Fruit fly (Drosophila melanogaster) whole organism, pupa: Measurements from ENCODE around the gene Idh3b.
A peak's percentile ranks its signal among the peaks of the same experiment; 100 is the strongest.

Experiments used
- CG10348 ChIP-seq: fragments of 200-800 bp; sonication (Bioruptor generic); IDR thresholded peaks from 2 replicates; pipeline ENCODE4 v1.3.6; 2022; ENCODE audit warnings: missing biosample characterization, missing genetic modification characterization
- CG12605 ChIP-seq: fragments of 200-800 bp; sonication (Bioruptor generic); IDR thresholded peaks from 2 replicates; pipeline ENCODE4 v1.3.6; 2022; ENCODE audit warnings: missing biosample characterization, missing genetic modification characterization
- CG13204 ChIP-seq: fragments of 200-800 bp; sonication (Bioruptor generic); optimal IDR thresholded peaks from 2 replicates; lab custom pipeline; 2018; ENCODE audit warnings: missing biosample characterization, mild to moderate bottlenecking, missing genetic modification characterization, moderate library complexity
- CG14655 ChIP-seq: fragments of 200-800 bp; sonication (Bioruptor generic); optimal IDR thresholded peaks from 3 replicates; lab custom pipeline; 2017; ENCODE audit warnings: mild to moderate bottlenecking, missing biosample characterization, missing genetic modification reagents, missing genetic modification characterization
- CG15710 ChIP-seq: fragments of 200-800 bp; sonication (Bioruptor generic); optimal IDR thresholded peaks from 2 replicates; lab custom pipeline; 2018; ENCODE audit warnings: missing biosample characterization, mild to moderate bottlenecking, missing genetic modification characterization, moderate library complexity
- CG17806 ChIP-seq: fragments of 200-800 bp; sonication (Bioruptor generic); optimal IDR thresholded peaks from 2 replicates; lab custom pipeline; 2018; ENCODE audit warnings: missing biosample characterization, mild to moderate bottlenecking, missing genetic modification characterization, moderate library complexity
- CG32121 ChIP-seq: fragments of 200-800 bp; sonication (Bioruptor generic); IDR thresholded peaks from 2 replicates; pipeline ENCODE4 v1.3.6; 2022; ENCODE audit warnings: missing biosample characterization, missing genetic modification characterization
- CG34367 ChIP-seq: fragments of 200-800 bp; sonication (Bioruptor generic); optimal IDR thresholded peaks from 2 replicates; lab custom pipeline; 2018; ENCODE audit warnings: missing biosample characterization, mild to moderate bottlenecking, missing genetic modification characterization
- CG4496 ChIP-seq: fragments of 200-800 bp; sonication (Bioruptor generic); IDR thresholded peaks from 3 replicates; pipeline ENCODE4 v1.3.6; 2022; ENCODE audit warnings: missing biosample characterization, missing genetic modification characterization
- CG8159 ChIP-seq: fragments of 200-800 bp; sonication (Bioruptor generic); optimal IDR thresholded peaks from 3 replicates; lab custom pipeline; 2018; ENCODE audit warnings: missing biosample characterization, mild to moderate bottlenecking, missing genetic modification characterization, moderate library complexity
- CG8301 ChIP-seq: fragments of 200-800 bp; sonication (Bioruptor generic); optimal IDR thresholded peaks from 2 replicates; lab custom pipeline; 2018; ENCODE audit warnings: missing biosample characterization, mild to moderate bottlenecking, missing genetic modification characterization
- CG9948 ChIP-seq: fragments of 200-800 bp; sonication (Bioruptor generic); optimal IDR thresholded peaks from 2 replicates; lab custom pipeline; 2018; ENCODE audit warnings: missing biosample characterization, mild to moderate bottlenecking, missing genetic modification characterization, moderate library complexity
- D1 ChIP-seq: fragments of 200-800 bp; sonication (Bioruptor generic); optimal IDR thresholded peaks from 2 replicates; lab custom pipeline; 2018; ENCODE audit warnings: missing biosample characterization, mild to moderate bottlenecking, missing genetic modification characterization, moderate library complexity
- EcR ChIP-seq: fragments of 200-800 bp; sonication (Bioruptor generic); optimal IDR thresholded peaks from 3 replicates; lab custom pipeline; 2019; ENCODE audit warnings: missing biosample characterization, missing genetic modification characterization, mild to moderate bottlenecking, moderate library complexity, missing genetic modification reagents
- Ets98B ChIP-seq: fragments of 200-800 bp; sonication (Bioruptor generic); IDR thresholded peaks from 2 replicates; pipeline ENCODE4 v1.3.6; 2022; ENCODE audit warnings: missing biosample characterization, missing genetic modification characterization
- Pif1A ChIP-seq: fragments of 200-800 bp; sonication (Bioruptor generic); optimal IDR thresholded peaks from 3 replicates; lab custom pipeline; 2016; ENCODE audit warnings: missing biosample characterization, missing genetic modification characterization
- Pif1B ChIP-seq: fragments of 200-800 bp; sonication (Bioruptor generic); optimal IDR thresholded peaks from 3 replicates; lab custom pipeline; 2016; ENCODE audit warnings: missing biosample characterization, missing genetic modification characterization
- Snoo ChIP-seq: fragments of 200-800 bp; sonication (Bioruptor generic); optimal IDR thresholded peaks from 3 replicates; lab custom pipeline; 2017; ENCODE audit warnings: missing biosample characterization, mild to moderate bottlenecking, missing genetic modification characterization, inconsistent platforms
- fd96Ca ChIP-seq: fragments of 200-800 bp; sonication (Bioruptor generic); IDR thresholded peaks from 3 replicates; pipeline ENCODE4 v1.3.6; 2022; ENCODE audit warnings: missing biosample characterization, missing genetic modification characterization
- gl ChIP-seq: fragments of 200-800 bp; sonication (Bioruptor generic); optimal IDR thresholded peaks from 2 replicates; lab custom pipeline; 2018; ENCODE audit warnings: missing biosample characterization, mild to moderate bottlenecking, missing genetic modification characterization
- rn ChIP-seq: fragments of 200-800 bp; sonication (Bioruptor generic); IDR thresholded peaks from 2 replicates; pipeline ENCODE4 v1.3.6; 2022; ENCODE audit warnings: missing biosample characterization, missing genetic modification characterization

The Idh3b gene

DNA sequence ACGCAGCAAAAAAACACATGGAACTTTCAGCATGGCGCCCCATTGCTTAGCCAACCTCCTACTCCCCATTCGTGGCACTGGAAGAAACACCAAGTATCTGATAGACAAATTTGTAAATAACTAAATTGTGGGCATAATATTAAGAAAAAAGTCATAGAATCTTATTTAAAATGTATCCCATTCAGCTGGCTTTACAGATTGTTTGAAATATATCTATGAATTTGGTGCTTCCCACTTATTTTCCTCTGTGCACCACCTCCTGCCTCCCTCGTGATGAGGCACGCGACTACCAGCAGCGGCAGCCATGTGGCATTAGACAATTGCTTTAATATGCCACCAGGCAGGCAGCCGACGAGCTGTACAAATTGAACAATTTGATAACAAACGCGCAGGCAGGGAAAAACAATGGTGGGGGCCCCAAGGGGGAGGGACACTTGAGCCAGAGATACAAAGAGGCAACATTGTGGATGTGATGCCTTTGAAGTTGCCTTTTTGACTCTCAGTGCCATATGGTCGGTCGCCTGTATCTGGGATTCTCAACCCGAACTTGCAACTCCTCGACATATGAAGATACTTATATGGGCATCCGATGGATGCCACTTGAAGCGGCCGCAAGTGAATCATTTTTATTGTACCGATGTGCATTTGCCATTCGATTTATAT, 30.1 kb upstream of the Idh3b start:
- TF ChIP-seq CG8159 (peak; percentile 59), EcR (GFP tag; lab: Kevin White, UChicago) (no peak), rn (GFP tag; lab: Robert Waterston, UW) (no peak), Snoo (tag; lab: Kevin White, UChicago) (no peak), CG9948 (peak; percentile 34), CG4496 (GFP tag; lab: Robert Waterston, UW) (no peak), fd96Ca (GFP tag; lab: Robert Waterston, UW) (peak; percentile 77), CG14655 (GFP tag; lab: Kevin White, UChicago) (peak; percentile 80), gl (tag; lab: Kevin White, UChicago) (no peak), D1 (tag; lab: Kevin White, UChicago) (no peak), CG13204 (GFP tag; lab: Kevin White, UChicago) (no peak), Pif1B (GFP tag; lab: Kevin White, UChicago) (peak; percentile 15), Pif1A (GFP tag; lab: Kevin White, UChicago) (peak; percentile 64), CG32121 (GFP tag; lab: Robert Waterston, UW) (peak; percentile 80), CG17806 (tag; lab: Kevin White, UChicago) (peak; percentile 54), CG8301 (tag; lab: Kevin White, UChicago) (peak; percentile 75), CG15710 (tag; lab: Kevin White, UChicago) (peak; percentile 50), CG10348 (GFP tag; lab: Robert Waterston, UW) (0 out of 2 replicates have a peak, but pooled peaks have one; percentile 40), CG34367 (peak; percentile 34), CG12605 (GFP tag; lab: Robert Waterston, UW) (peak; percentile 66), Ets98B (GFP tag; lab: Robert Waterston, UW) (peak; percentile 83)
- TF ChIP-seq, all 21 proteins: peak for 14

DNA sequence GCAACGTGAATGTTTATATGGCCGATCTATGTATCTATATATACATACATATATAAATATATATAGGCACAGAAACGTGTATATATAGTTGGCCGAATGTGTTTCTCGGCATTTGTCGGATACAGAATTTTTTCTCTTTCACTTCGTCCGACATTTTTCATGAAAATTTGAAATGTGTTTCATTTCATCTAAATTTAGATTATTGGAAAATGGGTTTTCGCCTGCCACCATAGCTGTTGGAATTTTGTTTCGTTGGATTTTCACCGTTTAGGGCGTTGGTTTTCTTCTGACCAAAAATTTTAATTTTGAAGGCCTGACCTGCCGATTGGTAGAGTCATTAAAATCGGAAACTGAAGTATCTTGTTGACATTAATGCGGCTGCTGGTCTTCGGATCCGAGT, 28.2 kb upstream of the Idh3b start:
- no peak for TF ChIP-seq CG10348 (GFP tag; lab: Robert Waterston, UW)
- no peak for TF ChIP-seq D1 (tag; lab: Kevin White, UChicago)
- no peak for TF ChIP-seq EcR (GFP tag; lab: Kevin White, UChicago)
- no peak for TF ChIP-seq rn (GFP tag; lab: Robert Waterston, UW)

DNA sequence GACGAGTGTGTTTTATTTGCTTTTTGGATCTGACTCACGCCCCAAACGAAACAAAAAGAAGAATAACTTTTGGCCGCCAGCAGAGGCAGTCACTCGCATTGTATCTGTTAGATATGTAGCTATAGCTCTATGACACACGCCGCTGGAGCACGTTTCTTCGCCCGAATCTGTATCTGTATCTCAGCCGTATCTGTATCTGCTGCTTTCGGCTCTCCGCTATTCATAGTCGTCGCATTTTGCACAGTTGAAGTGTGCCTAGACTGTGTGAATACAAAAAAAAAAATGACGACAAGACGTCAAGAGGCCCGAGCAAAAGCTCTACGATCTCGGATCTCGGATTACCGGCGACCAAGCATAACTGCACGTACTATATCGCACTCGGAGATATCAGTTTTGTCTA, 27.5 kb upstream of the Idh3b start:
- no peak for TF ChIP-seq Ets98B (GFP tag; lab: Robert Waterston, UW)
- TF ChIP-seq rn (GFP tag; lab: Robert Waterston, UW) = no peak
- TF ChIP-seq gl (tag; lab: Kevin White, UChicago) = no peak
- TF ChIP-seq Pif1A (GFP tag; lab: Kevin White, UChicago) = no peak
- no peak for TF ChIP-seq CG15710 (tag; lab: Kevin White, UChicago)
- TF ChIP-seq CG13204 (GFP tag; lab: Kevin White, UChicago) = no peak
- no peak for TF ChIP-seq CG34367
- TF ChIP-seq EcR (GFP tag; lab: Kevin White, UChicago) = no peak
- TF ChIP-seq Snoo (tag; lab: Kevin White, UChicago) = no peak
- TF ChIP-seq fd96Ca (GFP tag; lab: Robert Waterston, UW) = no peak
- no peak for TF ChIP-seq CG10348 (GFP tag; lab: Robert Waterston, UW)
- no peak for TF ChIP-seq CG8301 (tag; lab: Kevin White, UChicago)
- TF ChIP-seq CG17806 (tag; lab: Kevin White, UChicago) = no peak
- TF ChIP-seq CG8159 = no peak

DNA sequence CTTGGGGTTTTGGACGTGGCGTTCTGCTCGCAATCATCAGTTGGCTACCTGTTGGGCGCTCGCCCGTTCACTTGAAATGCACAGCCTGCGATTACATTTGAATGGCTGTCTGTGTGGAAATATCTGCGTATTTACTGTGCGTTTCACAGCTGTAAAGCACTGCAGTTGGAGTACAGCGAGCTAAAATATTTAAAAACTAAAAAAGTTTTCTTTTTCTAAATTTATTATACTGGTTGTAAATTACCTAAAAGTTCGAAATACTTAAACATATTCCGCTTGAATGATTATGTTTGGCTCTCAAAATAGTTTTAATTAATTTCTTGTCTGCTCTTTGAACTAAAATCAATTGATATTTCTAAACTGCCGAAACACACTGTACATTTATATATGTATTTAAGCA, 27.0 kb upstream of the Idh3b start:
- TF ChIP-seq CG8301 (tag; lab: Kevin White, UChicago) = no peak
- TF ChIP-seq CG12605 (GFP tag; lab: Robert Waterston, UW) = no peak
- 0 out of 3 replicates have a peak, but pooled peaks have one; percentile 11 for TF ChIP-seq fd96Ca (GFP tag; lab: Robert Waterston, UW)
- TF ChIP-seq CG14655 (GFP tag; lab: Kevin White, UChicago) = no peak
- peak; percentile 0 for TF ChIP-seq Snoo (tag; lab: Kevin White, UChicago)

DNA sequence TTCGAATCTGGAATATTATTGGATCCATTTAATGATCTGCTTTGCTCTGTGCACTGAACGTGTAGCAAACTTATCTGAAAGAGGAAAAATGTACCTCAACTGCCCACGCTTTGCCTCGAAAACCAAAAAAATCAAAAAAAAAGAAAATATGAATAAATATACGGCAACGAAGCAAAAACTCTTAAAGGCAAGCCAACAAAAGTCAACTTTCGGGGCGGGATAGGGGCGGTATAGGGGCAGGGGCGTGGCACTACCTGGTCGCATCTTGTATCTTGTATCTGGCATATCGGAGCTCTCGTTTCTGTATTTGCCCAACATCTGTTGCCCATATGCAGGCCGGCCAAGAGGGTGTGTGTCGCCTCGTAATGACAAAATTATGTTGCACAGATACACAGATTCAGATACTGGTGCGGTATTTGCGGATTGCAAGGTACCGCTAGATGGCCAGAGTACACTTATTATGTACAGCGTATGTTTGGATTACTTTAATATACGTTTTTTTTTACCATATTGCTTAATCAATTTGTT, 25.3 kb upstream of the Idh3b start:
- TF ChIP-seq CG12605 (GFP tag; lab: Robert Waterston, UW) (no peak), fd96Ca (GFP tag; lab: Robert Waterston, UW) (no peak), CG34367 (no peak), EcR (GFP tag; lab: Kevin White, UChicago) (no peak), CG17806 (tag; lab: Kevin White, UChicago) (no peak), CG32121 (GFP tag; lab: Robert Waterston, UW) (no peak), CG9948 (no peak), D1 (tag; lab: Kevin White, UChicago) (no peak), gl (tag; lab: Kevin White, UChicago) (no peak), CG15710 (tag; lab: Kevin White, UChicago) (no peak), CG4496 (GFP tag; lab: Robert Waterston, UW) (no peak), Snoo (tag; lab: Kevin White, UChicago) (no peak), CG8159 (no peak), CG10348 (GFP tag; lab: Robert Waterston, UW) (no peak)
